Worm (Caenorhabditis elegans) whole organism, L1 larva: ENCODE results near the gene irld-47.

Experiments
- F16B12.6 ChIP-seq: fragments of 150-350 bp; optimal IDR thresholded peaks from 2 replicates; lab custom pipeline; 2014; ENCODE audit warnings: missing biosample characterization, missing genetic modification characterization
- aly-2 ChIP-seq: fragments of 150-350 bp; optimal IDR thresholded peaks from 2 replicates; lab custom pipeline; 2014; ENCODE audit warnings: missing biosample characterization, missing genetic modification characterization
- blmp-1 ChIP-seq: fragments of 150-350 bp; optimal IDR thresholded peaks from 2 replicates; lab custom pipeline; 2014; ENCODE audit warnings: missing biosample characterization, missing genetic modification characterization
- ceh-8 ChIP-seq: fragments of 200-800 bp; sonication (Bioruptor generic); optimal IDR thresholded peaks from 2 replicates; lab custom pipeline; 2018; ENCODE audit warnings: mild to moderate bottlenecking, missing genetic modification characterization, moderate library complexity, missing compliant biosample characterization
- ceh-82 ChIP-seq, 3 experiments: fragments of 150-350 bp in 1 of 3; sonication (generic microtip) in 2 of 3; optimal IDR thresholded peaks; 2 replicates each; lab custom pipeline; 2014 to 2017; ENCODE audit warnings: missing biosample characterization in 3 of 3, missing genetic modification characterization in 3 of 3
- ceh-88 ChIP-seq: fragments of 200-800 bp; sonication (Bioruptor generic); IDR thresholded peaks from 2 replicates; pipeline ENCODE4 v1.3.6; 2022; ENCODE audit warnings: missing genetic modification characterization, missing compliant biosample characterization
- ceh-90 ChIP-seq: sonication (generic microtip); optimal IDR thresholded peaks from 2 replicates; lab custom pipeline; 2016; ENCODE audit warnings: missing genetic modification characterization, missing compliant biosample characterization
- ces-1 ChIP-seq: fragments of 150-350 bp; optimal IDR thresholded peaks from 2 replicates; lab custom pipeline; 2014; ENCODE audit warnings: missing biosample characterization, missing genetic modification reagents, missing genetic modification characterization
- dpl-1 ChIP-seq, 3 experiments: fragments of 150-350 bp in 2 of 3; sonication (generic microtip) in 1 of 3; optimal IDR thresholded peaks; 2 replicates each; lab custom pipeline; 2014 to 2017; ENCODE audit warnings: missing biosample characterization in 3 of 3, missing genetic modification characterization in 3 of 3, missing genetic modification reagents in 3 of 3
- dsc-1 ChIP-seq: sonication (generic microtip); optimal IDR thresholded peaks from 2 replicates; lab custom pipeline; 2016; ENCODE audit warnings: mild to moderate bottlenecking, missing genetic modification characterization, missing compliant biosample characterization
- efl-1 ChIP-seq, 4 experiments: fragments of 150-350 bp; optimal IDR thresholded peaks in 3 of 4; peaks in 1 of 4; 1 replicate in 1 of 4; 2 replicates in 3 of 4; lab custom pipeline; 2014; ENCODE audit warnings: missing biosample characterization in 2 of 4, missing genetic modification characterization in 2 of 4, missing genetic modification reagents in 2 of 4
- egl-13 ChIP-seq: sonication (generic microtip); optimal IDR thresholded peaks from 2 replicates; lab custom pipeline; 2016; ENCODE audit warnings: missing genotype, missing genetic modification reagents, missing genetic modification characterization, missing compliant biosample characterization
- elt-2 ChIP-seq: sonication (generic microtip); optimal IDR thresholded peaks from 2 replicates; lab custom pipeline; 2016; ENCODE audit warnings: missing genetic modification characterization, mild to moderate bottlenecking, inconsistent platforms, missing compliant biosample characterization, missing genetic modification reagents
- fkh-10 ChIP-seq: sonication (generic microtip); optimal IDR thresholded peaks from 2 replicates; lab custom pipeline; 2017; ENCODE audit warnings: missing biosample characterization, missing genetic modification reagents, missing genetic modification characterization
- fkh-8 ChIP-seq: sonication (generic microtip); optimal IDR thresholded peaks from 2 replicates; lab custom pipeline; 2016; ENCODE audit warnings: mild to moderate bottlenecking, missing genetic modification characterization, missing compliant biosample characterization
- lin-15B ChIP-seq: fragments of 150-350 bp; sonication (generic microtip); optimal IDR thresholded peaks from 3 replicates; lab custom pipeline; 2014; ENCODE audit warnings: missing biosample characterization, missing genetic modification characterization
- lin-35 ChIP-seq, 2 experiments: fragments of 150-350 bp; optimal IDR thresholded peaks; 2 replicates each; lab custom pipeline; 2014; ENCODE audit warnings: missing biosample characterization in 2 of 2, missing genetic modification characterization in 2 of 2, missing genetic modification reagents in 2 of 2
- lsy-2 ChIP-seq, 2 experiments: fragments of 150-350 bp; optimal IDR thresholded peaks; 2 replicates each; lab custom pipeline; 2014; ENCODE audit warnings: missing biosample characterization in 2 of 2, missing genetic modification characterization in 2 of 2
- mab-9 ChIP-seq: fragments of 200-800 bp; sonication (Bioruptor generic); IDR thresholded peaks from 2 replicates; pipeline ENCODE4 v1.3.6; 2022; ENCODE audit warnings: missing genetic modification reagents, missing genetic modification characterization, missing compliant biosample characterization
- mdl-1 ChIP-seq, 2 experiments: fragments of 150-350 bp; optimal IDR thresholded peaks; 2 replicates each; lab custom pipeline; 2014 to 2017; ENCODE audit warnings: missing biosample characterization in 2 of 2, missing genetic modification characterization in 2 of 2, inconsistent platforms in 1 of 2
- mep-1 ChIP-seq: fragments of 150-350 bp; optimal IDR thresholded peaks from 2 replicates; lab custom pipeline; 2014; ENCODE audit warnings: missing biosample characterization, missing genetic modification characterization
- nhr-11 ChIP-seq: fragments of 150-350 bp; optimal IDR thresholded peaks from 2 replicates; lab custom pipeline; 2014; ENCODE audit warnings: missing biosample characterization, missing genetic modification characterization
- nhr-12 ChIP-seq: sonication (generic microtip); optimal IDR thresholded peaks from 2 replicates; lab custom pipeline; 2017; ENCODE audit warnings: missing biosample characterization, missing genetic modification characterization
- nhr-237 ChIP-seq: fragments of 150-350 bp; optimal IDR thresholded peaks from 2 replicates; lab custom pipeline; 2014; ENCODE audit warnings: missing biosample characterization, missing genetic modification characterization
- nhr-71 ChIP-seq: sonication (generic microtip); optimal IDR thresholded peaks from 2 replicates; lab custom pipeline; 2016; ENCODE audit warnings: mild to moderate bottlenecking, missing genetic modification characterization, moderate library complexity, missing compliant biosample characterization
- nhr-76 ChIP-seq: sonication (generic microtip); optimal IDR thresholded peaks from 2 replicates; lab custom pipeline; 2017; ENCODE audit warnings: missing biosample characterization, missing genetic modification characterization
- nhr-84 ChIP-seq: sonication (generic microtip); optimal IDR thresholded peaks from 2 replicates; lab custom pipeline; 2017; ENCODE audit warnings: missing biosample characterization, missing genetic modification characterization
- nhr-85 ChIP-seq: sonication (generic microtip); peaks from one replicate; lab custom pipeline; 2016; ENCODE audit warnings: missing genetic modification characterization, inconsistent platforms, missing compliant biosample characterization
- rnt-1 ChIP-seq: sonication (generic microtip); optimal IDR thresholded peaks from 2 replicates; lab custom pipeline; 2016; ENCODE audit warnings: mild to moderate bottlenecking, missing genetic modification characterization, moderate library complexity, missing compliant biosample characterization
- skn-1 ChIP-seq: fragments of 150-350 bp; optimal IDR thresholded peaks from 2 replicates; lab custom pipeline; 2014; ENCODE audit warnings: missing biosample characterization, missing genetic modification characterization
- snu-23 ChIP-seq: sonication (generic microtip); optimal IDR thresholded peaks from 2 replicates; lab custom pipeline; 2016; ENCODE audit warnings: missing genetic modification characterization, missing compliant biosample characterization
- swsn-7 ChIP-seq: sonication (generic microtip); optimal IDR thresholded peaks from 2 replicates; lab custom pipeline; 2016; ENCODE audit warnings: missing genetic modification characterization, missing compliant biosample characterization
- tlp-1 ChIP-seq: fragments of 150-350 bp; optimal IDR thresholded peaks from 2 replicates; lab custom pipeline; 2014; ENCODE audit warnings: missing biosample characterization, missing genetic modification characterization
- unc-130 ChIP-seq: fragments of 150-350 bp; optimal IDR thresholded peaks from 2 replicates; lab custom pipeline; 2017; ENCODE audit warnings: missing biosample characterization, missing genetic modification characterization, inconsistent platforms
- unc-30 ChIP-seq: sonication (generic microtip); optimal IDR thresholded peaks from 2 replicates; lab custom pipeline; 2017; ENCODE audit warnings: missing biosample characterization, missing genetic modification characterization
- unc-62 ChIP-seq: fragments of 150-350 bp; optimal IDR thresholded peaks from 2 replicates; lab custom pipeline; 2014; ENCODE audit warnings: missing biosample characterization, missing genetic modification reagents, missing genetic modification characterization
- unc-86 ChIP-seq: sonication (generic microtip); optimal IDR thresholded peaks from 2 replicates; lab custom pipeline; 2016; ENCODE audit warnings: missing genetic modification characterization, missing compliant biosample characterization
- vab-15 ChIP-seq: sonication (generic microtip); optimal IDR thresholded peaks from 2 replicates; lab custom pipeline; 2017; ENCODE audit warnings: missing genotype, mild to moderate bottlenecking, missing genetic modification characterization, missing compliant biosample characterization
- xbp-1 ChIP-seq: sonication (generic microtip); optimal IDR thresholded peaks from 2 replicates; lab custom pipeline; 2016; ENCODE audit warnings: missing genetic modification characterization, missing compliant biosample characterization
- zip-4 ChIP-seq: fragments of 200-800 bp; sonication (Bioruptor generic); optimal IDR thresholded peaks from 2 replicates; lab custom pipeline; 2018; ENCODE audit warnings: mild to moderate bottlenecking, missing genetic modification characterization, moderate library complexity, missing compliant biosample characterization

The irld-47 gene

ce11 chrII:7864207-7864606 is 41.9 kb upstream of the irld-47 start, which contains the start of gene ostb-1:
Gene ostb-1, plus strand, starts transcription at chrII:7864507.
- no peak for TF ChIP-seq ces-1 (GFP tag; lab: Kevin White, UChicago)
- peak; percentile 34 to 49 for TF ChIP-seq efl-1 (optimal IDR thresholded peaks at IDR 0.05; lab: Kevin White, UChicago)
- TF ChIP-seq efl-1 (GFP tag; optimal IDR thresholded peaks at IDR 0.05 in 1 of 2; lab: Kevin White, UChicago) = peak; percentile 58 to 93
- TF ChIP-seq nhr-12 (tag; lab: Kevin White, UChicago) = no peak
- no peak for TF ChIP-seq nhr-237 (tag; lab: Kevin White, UChicago)
- peak; percentile 4 for TF ChIP-seq elt-2 (tag; lab: Kevin White, UChicago)
- TF ChIP-seq zip-4 (GFP tag; lab: Kevin White, UChicago) = no peak
- peak; percentile 85 for TF ChIP-seq F16B12.6 (tag; lab: Kevin White, UChicago)
- no peak for TF ChIP-seq mab-9 (GFP tag; lab: Robert Waterston, UW)
- TF ChIP-seq nhr-76 (tag; lab: Kevin White, UChicago) = no peak
- TF ChIP-seq lsy-2 (tag; optimal IDR thresholded peaks at IDR 0.05; lab: Kevin White, UChicago) = peak; percentile 61 to 85
- TF ChIP-seq vab-15 (tag; lab: Kevin White, UChicago) = peak; percentile 4
- TF ChIP-seq blmp-1 (tag; lab: Kevin White, UChicago) = peak; percentile 27
- no peak for TF ChIP-seq nhr-11 (tag; lab: Kevin White, UChicago)
- peak; percentile 20 for TF ChIP-seq snu-23 (GFP tag; lab: Kevin White, UChicago)
- TF ChIP-seq swsn-7 (tag; lab: Kevin White, UChicago) = peak; percentile 2
- no peak for TF ChIP-seq egl-13
- no peak for TF ChIP-seq dsc-1
- peak; percentile 19 for TF ChIP-seq nhr-71 (tag; lab: Kevin White, UChicago)
- peak; percentile 58 for TF ChIP-seq mep-1 (tag; lab: Kevin White, UChicago)
- peak; percentile 20 for TF ChIP-seq rnt-1 (tag; lab: Kevin White, UChicago)
- TF ChIP-seq ceh-82 (tag; optimal IDR thresholded peaks at IDR 0.05; lab: Kevin White, UChicago) = peak in 1 of 3 experiments; percentile 7
- no peak for TF ChIP-seq ceh-8 (GFP tag; lab: Kevin White, UChicago)
- TF ChIP-seq lin-35 (GFP tag; optimal IDR thresholded peaks at IDR 0.05; lab: Kevin White, UChicago) = peak; percentile 46 to 66
- peak; percentile 32 to 55 (median 55) for TF ChIP-seq dpl-1 (GFP tag; optimal IDR thresholded peaks at IDR 0.05; lab: Kevin White, UChicago)
- peak; percentile 49 for TF ChIP-seq xbp-1 (tag; lab: Kevin White, UChicago)
- TF ChIP-seq unc-130 (tag; lab: Kevin White, UChicago) = peak; percentile 9
- TF ChIP-seq nhr-84 (tag; lab: Kevin White, UChicago) = no peak
- no peak for TF ChIP-seq unc-62 (GFP tag; lab: Kevin White, UChicago)
- TF ChIP-seq, all 84 proteins: peak for 16

ce11 chrII:7863480-7864125 is 41.2 kb upstream of the irld-47 start:
- TF ChIP-seq tlp-1 (tag; lab: Kevin White, UChicago) = no peak
- TF ChIP-seq egl-13 = no peak
- TF ChIP-seq fkh-10 (GFP tag; lab: Kevin White, UChicago) = no peak
- no peak for TF ChIP-seq mdl-1 (tag; optimal IDR thresholded peaks at IDR 0.05; lab: Kevin White, UChicago)
- no peak for TF ChIP-seq ceh-88
- TF ChIP-seq aly-2 = no peak
- TF ChIP-seq fkh-8 (tag; lab: Kevin White, UChicago) = no peak
- peak in 1 of 2 experiments; percentile 23 for TF ChIP-seq efl-1 (optimal IDR thresholded peaks at IDR 0.05; lab: Kevin White, UChicago)
- peak; percentile 54 to 89 for TF ChIP-seq efl-1 (GFP tag; optimal IDR thresholded peaks at IDR 0.05 in 1 of 2; lab: Kevin White, UChicago)
- no peak for TF ChIP-seq swsn-7 (tag; lab: Kevin White, UChicago)
- TF ChIP-seq ceh-90 = no peak
- no peak for TF ChIP-seq skn-1 (tag; lab: Kevin White, UChicago)
- TF ChIP-seq nhr-71 (tag; lab: Kevin White, UChicago) = no peak
- TF ChIP-seq nhr-85 (tag; lab: Kevin White, UChicago) = no peak
- TF ChIP-seq ceh-82 (tag; optimal IDR thresholded peaks at IDR 0.05; lab: Kevin White, UChicago) = no peak
- peak; percentile 19 for TF ChIP-seq lin-15B
- no peak for TF ChIP-seq unc-86
- TF ChIP-seq unc-30 = no peak
